Fruit fly (Drosophila melanogaster) whole organism, adult: ENCODE results near the gene Sws1.

Experiments
- CG11617 ChIP-seq: fragments of 200-800 bp; sonication (Bioruptor generic); optimal IDR thresholded peaks from 2 replicates; lab custom pipeline; 2017; ENCODE audit warnings: mild to moderate bottlenecking, missing biosample characterization, missing genetic modification reagents, missing genetic modification characterization
- CG12768 ChIP-seq: fragments of 200-800 bp; sonication (Bioruptor generic); optimal IDR thresholded peaks from 2 replicates; lab custom pipeline; 2017; ENCODE audit warnings: missing biosample characterization, missing genetic modification characterization, mild to moderate bottlenecking, moderate library complexity, missing genetic modification reagents
- CG14711 ChIP-seq: fragments of 200-800 bp; sonication (Bioruptor generic); optimal IDR thresholded peaks from 2 replicates; lab custom pipeline; 2018; ENCODE audit warnings: missing biosample characterization, mild to moderate bottlenecking, missing genetic modification characterization, moderate library complexity
- CG1620 ChIP-seq: fragments of 200-800 bp; sonication (Bioruptor generic); optimal IDR thresholded peaks from 2 replicates; lab custom pipeline; 2016; ENCODE audit warnings: missing biosample characterization, missing genetic modification characterization
- CG33017 ChIP-seq: fragments of 200-800 bp; sonication (Bioruptor generic); optimal IDR thresholded peaks from 2 replicates; lab custom pipeline; 2018; ENCODE audit warnings: missing biosample characterization, mild to moderate bottlenecking, missing genetic modification characterization, moderate library complexity
- CG5204 ChIP-seq: fragments of 200-800 bp; sonication (Bioruptor generic); optimal IDR thresholded peaks from 2 replicates; lab custom pipeline; 2016; ENCODE audit warnings: missing biosample characterization, missing genetic modification characterization
- CG7045 ChIP-seq: fragments of 200-800 bp; sonication (Bioruptor generic); optimal IDR thresholded peaks from 2 replicates; lab custom pipeline; 2017; ENCODE audit warnings: missing biosample characterization, mild to moderate bottlenecking, missing genetic modification characterization
- CG7101 ChIP-seq: fragments of 200-800 bp; sonication (Bioruptor generic); optimal IDR thresholded peaks from 2 replicates; lab custom pipeline; 2018; ENCODE audit warnings: missing biosample characterization, mild to moderate bottlenecking, missing genetic modification characterization, moderate library complexity
- Clk ChIP-seq: fragments of 200-800 bp; sonication (Bioruptor generic); optimal IDR thresholded peaks from 2 replicates; lab custom pipeline; 2017; ENCODE audit warnings: missing biosample characterization, missing genetic modification characterization
- Crg-1 ChIP-seq: fragments of 200-800 bp; sonication (Bioruptor generic); optimal IDR thresholded peaks from 2 replicates; lab custom pipeline; 2016; ENCODE audit warnings: missing biosample characterization, missing genetic modification characterization
- Hr96 ChIP-seq: fragments of 200-800 bp; sonication (Bioruptor generic); optimal IDR thresholded peaks from 2 replicates; lab custom pipeline; 2016; ENCODE audit warnings: missing biosample characterization, missing genetic modification characterization
- Mnt ChIP-seq: fragments of 200-800 bp; sonication (Bioruptor generic); optimal IDR thresholded peaks from 2 replicates; lab custom pipeline; 2016; ENCODE audit warnings: missing biosample characterization, mild to moderate bottlenecking, missing genetic modification characterization
- bab1 ChIP-seq: fragments of 200-800 bp; sonication (Bioruptor generic); optimal IDR thresholded peaks from 3 replicates; lab custom pipeline; 2019; ENCODE audit warnings: missing biosample characterization, mild to moderate bottlenecking, missing genetic modification characterization, moderate library complexity
- cic ChIP-seq: fragments of 200-800 bp; sonication (Bioruptor generic); optimal IDR thresholded peaks from 2 replicates; lab custom pipeline; 2017; ENCODE audit warnings: missing biosample characterization, mild to moderate bottlenecking, missing genetic modification characterization, moderate library complexity
- cnc ChIP-seq, 2 experiments: fragments of >200 bp; optimal IDR thresholded peaks; 2 replicates each; lab custom pipeline; 2017
- kay ChIP-seq: fragments of 200-800 bp; sonication (Bioruptor generic); peaks from one replicate; lab custom pipeline; 2016; ENCODE audit warnings: missing biosample characterization, missing genetic modification characterization, borderline replicate concordance
- ovo ChIP-seq: fragments of 200-800 bp; sonication (Bioruptor generic); optimal IDR thresholded peaks from 2 replicates; lab custom pipeline; 2016; ENCODE audit warnings: missing biosample characterization, missing genetic modification characterization
- pad ChIP-seq: fragments of 200-800 bp; sonication (Bioruptor generic); optimal IDR thresholded peaks from 3 replicates; lab custom pipeline; 2017; ENCODE audit warnings: missing biosample characterization, missing genetic modification characterization, mild to moderate bottlenecking, moderate library complexity, missing genetic modification reagents
- tj ChIP-seq: fragments of 200-800 bp; sonication (Bioruptor generic); optimal IDR thresholded peaks from 3 replicates; lab custom pipeline; 2017; ENCODE audit warnings: missing biosample characterization, mild to moderate bottlenecking, missing genetic modification characterization, moderate library complexity
- toe ChIP-seq: fragments of 200-800 bp; sonication (Bioruptor generic); optimal IDR thresholded peaks from 2 replicates; lab custom pipeline; 2016; ENCODE audit warnings: missing biosample characterization, missing genetic modification characterization

Gene Sws1

dm6 chr2L:2574717-2575273 lies at the start of gene Sws1, which contains the start of gene Rad1:
TSS of gene Sws1 (minus strand) at chr2L:2575052.
TSS of gene Rad1 (minus strand) at chr2L:2575052.
- no peak for TF ChIP-seq Clk
- TF ChIP-seq CG12768 (GFP tag; lab: Kevin White, UChicago) = no peak
- TF ChIP-seq cic (GFP tag; lab: Kevin White, UChicago) = no peak
- no peak for TF ChIP-seq CG7101 (tag; lab: Kevin White, UChicago)
- no peak for TF ChIP-seq bab1 (GFP tag; lab: Kevin White, UChicago)
- no peak for TF ChIP-seq cnc (optimal IDR thresholded peaks at IDR 0.05; lab: Kevin White, UChicago)
- TF ChIP-seq CG1620 (GFP tag; lab: Kevin White, UChicago) = no peak
- TF ChIP-seq Mnt (GFP tag; lab: Kevin White, UChicago) = no peak

dm6 chr2L:2623947-2624346 lies 49.1 kb upstream of the Sws1 start:
- no peak for TF ChIP-seq Mnt (GFP tag; lab: Kevin White, UChicago)
- no peak for TF ChIP-seq CG1620 (GFP tag; lab: Kevin White, UChicago)
- no peak for TF ChIP-seq CG11617 (GFP tag; lab: Kevin White, UChicago)
- TF ChIP-seq CG12768 (GFP tag; lab: Kevin White, UChicago) = no peak
- no peak for TF ChIP-seq bab1 (GFP tag; lab: Kevin White, UChicago)
- TF ChIP-seq cic (GFP tag; lab: Kevin White, UChicago) = no peak
- no peak for TF ChIP-seq kay (GFP tag; lab: Kevin White, UChicago)
- no peak for TF ChIP-seq CG33017
- no peak for TF ChIP-seq Clk
- no peak for TF ChIP-seq pad (GFP tag; lab: Kevin White, UChicago)
- TF ChIP-seq Crg-1 = no peak
- TF ChIP-seq tj = no peak
- no peak for TF ChIP-seq CG7101 (tag; lab: Kevin White, UChicago)
- no peak for TF ChIP-seq CG5204 (GFP tag; lab: Kevin White, UChicago)
- TF ChIP-seq Hr96 (GFP tag; lab: Kevin White, UChicago) = no peak
- no peak for TF ChIP-seq CG14711 (tag; lab: Kevin White, UChicago)
- no peak for TF ChIP-seq toe (GFP tag; lab: Kevin White, UChicago)

DNA sequence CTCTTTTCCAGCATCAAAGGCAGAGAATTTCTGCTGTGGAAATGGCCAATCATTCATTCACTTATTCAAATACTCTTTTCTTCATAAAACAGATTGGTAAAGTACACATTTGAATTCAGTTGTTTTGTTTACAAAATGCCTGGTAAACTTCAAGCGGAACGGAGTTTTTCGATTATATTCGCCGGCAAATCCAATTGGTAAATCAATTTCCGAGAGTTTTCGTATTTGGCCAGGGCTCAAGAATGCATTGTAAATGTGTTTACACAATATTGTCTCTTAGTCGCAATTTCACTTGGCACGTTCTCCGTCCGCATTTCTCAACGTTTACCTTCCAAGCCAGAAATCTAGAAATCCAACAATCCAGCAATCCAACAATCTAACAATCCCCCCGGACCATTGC lies 45.0 kb upstream of the Sws1 start, which contains the start of gene CG43403:
Gene CG43403, plus strand, starts transcription at position 301 of the 400 bp plus-strand sequence.
- TF ChIP-seq CG7045 = no peak
- TF ChIP-seq CG5204 (GFP tag; lab: Kevin White, UChicago) = no peak
- no peak for TF ChIP-seq pad (GFP tag; lab: Kevin White, UChicago)
- no peak for TF ChIP-seq kay (GFP tag; lab: Kevin White, UChicago)
- TF ChIP-seq ovo (GFP tag; lab: Kevin White, UChicago) = no peak
- TF ChIP-seq bab1 (GFP tag; lab: Kevin White, UChicago) = no peak

DNA sequence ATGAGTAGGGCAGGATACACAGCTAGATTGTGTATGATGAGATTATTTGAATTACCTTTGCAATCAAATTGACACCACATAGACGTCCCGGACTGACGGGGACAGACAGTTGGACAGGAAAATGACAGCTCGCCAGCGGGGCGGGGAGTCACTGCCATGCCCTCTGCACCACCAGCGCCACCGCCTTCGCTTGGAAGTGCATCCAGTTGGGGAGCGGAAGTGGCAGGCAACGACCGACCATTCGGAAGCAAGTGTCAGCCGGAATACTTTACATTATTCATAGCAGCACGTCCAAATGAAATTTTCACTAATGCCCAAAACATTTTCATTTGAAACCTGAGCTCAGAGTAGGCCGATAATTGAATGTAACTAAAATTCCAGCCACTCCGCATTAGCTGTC lies 34.8 kb upstream of the Sws1 start, which contains the start of gene CG15395:
Gene CG15395, plus strand, starts transcription at position 301 of the 400 bp plus-strand sequence.
- TF ChIP-seq CG12768 (GFP tag; lab: Kevin White, UChicago) = no peak
- no peak for TF ChIP-seq Crg-1
- TF ChIP-seq ovo (GFP tag; lab: Kevin White, UChicago) = no peak
- TF ChIP-seq CG11617 (GFP tag; lab: Kevin White, UChicago) = no peak
- TF ChIP-seq CG1620 (GFP tag; lab: Kevin White, UChicago) = no peak
- no peak for TF ChIP-seq Mnt (GFP tag; lab: Kevin White, UChicago)
- no peak for TF ChIP-seq cnc (optimal IDR thresholded peaks at IDR 0.05; lab: Kevin White, UChicago)
- no peak for TF ChIP-seq tj
- no peak for TF ChIP-seq cic (GFP tag; lab: Kevin White, UChicago)
- TF ChIP-seq CG7045 = no peak
- TF ChIP-seq kay (GFP tag; lab: Kevin White, UChicago) = no peak
- no peak for TF ChIP-seq Hr96 (GFP tag; lab: Kevin White, UChicago)
- no peak for TF ChIP-seq pad (GFP tag; lab: Kevin White, UChicago)
- no peak for TF ChIP-seq Clk
- TF ChIP-seq CG14711 (tag; lab: Kevin White, UChicago) = no peak
- no peak for TF ChIP-seq bab1 (GFP tag; lab: Kevin White, UChicago)
- no peak for TF ChIP-seq CG7101 (tag; lab: Kevin White, UChicago)
- no peak for TF ChIP-seq toe (GFP tag; lab: Kevin White, UChicago)

- TF ChIP-seq CG7101 (tag; lab: Kevin White, UChicago) = no peak
- no peak for TF ChIP-seq bab1 (GFP tag; lab: Kevin White, UChicago)
- no peak for TF ChIP-seq CG14711 (tag; lab: Kevin White, UChicago)
These were observed 31.9 kb upstream of the Sws1 start for dm6 chr2L:2606725-2607124.

DNA sequence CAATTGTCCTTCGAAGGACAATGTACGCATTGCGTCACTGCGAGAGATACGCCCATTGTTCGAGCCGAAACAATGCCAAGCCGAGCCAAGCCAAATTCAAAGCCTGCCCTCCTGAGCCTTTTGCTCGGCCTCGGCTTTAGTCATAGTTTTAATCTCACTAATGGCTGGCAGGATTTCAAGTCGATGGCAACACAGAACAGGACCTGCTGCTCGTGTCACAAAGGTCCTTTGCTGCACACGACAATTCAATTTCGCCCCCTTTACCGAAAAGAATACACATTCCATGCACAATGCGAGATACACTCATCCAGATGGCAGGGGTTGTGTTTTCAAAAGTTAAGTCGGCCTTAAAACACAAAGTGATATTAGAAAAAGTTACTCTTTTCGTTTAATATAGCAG lies 16.7 kb upstream of the Sws1 start, which contains the start of gene CG15394:
Gene CG15394, plus strand, starts transcription at position 301 of the 400 bp plus-strand sequence.
- TF ChIP-seq ovo (GFP tag; lab: Kevin White, UChicago) (no peak), CG7045 (no peak), CG1620 (GFP tag; lab: Kevin White, UChicago) (no peak), CG5204 (GFP tag; lab: Kevin White, UChicago) (no peak), toe (GFP tag; lab: Kevin White, UChicago) (no peak), CG12768 (GFP tag; lab: Kevin White, UChicago) (no peak), Clk (no peak), CG7101 (tag; lab: Kevin White, UChicago) (no peak), bab1 (GFP tag; lab: Kevin White, UChicago) (no peak), kay (GFP tag; lab: Kevin White, UChicago) (no peak)
